Worm (Caenorhabditis elegans) whole organism, late embryonic: ENCODE measurements around the gene str-129.

ENCODE experiments used
- lim-6 ChIP-seq: sonication (generic microtip); optimal IDR thresholded peaks from 2 replicates; lab custom pipeline; 2016; ENCODE audit warnings: missing genetic modification characterization, missing compliant biosample characterization
- lin-11 ChIP-seq: fragments of 200-800 bp; sonication (Bioruptor generic); optimal IDR thresholded peaks from 2 replicates; lab custom pipeline; 2018; ENCODE audit warnings: mild to moderate bottlenecking, missing genetic modification characterization, missing compliant biosample characterization
- pha-4 ChIP-seq: fragments of 150-350 bp; optimal IDR thresholded peaks from 2 replicates; lab custom pipeline; 2018; ENCODE audit warnings: missing biosample characterization, missing genetic modification reagents, missing genetic modification characterization

- TF ChIP-seq pha-4 (no peak), lin-11 (no peak), lim-6 (tag; lab: Kevin White, UChicago) (no peak)
Observed at ce11 chrV:8090595-8090994, 1.7 kb downstream of the str-129 start, which contains the start of gene str-130.
